Worm (Caenorhabditis elegans): Measurements from ENCODE around the gene M01B2.12.
"Not testable (repeated sequence)": the region's sequence is repeated elsewhere in the genome, so short reads cannot be mapped to it uniquely, and the experiment has no call there.

M01B2.12 gene

DNA sequence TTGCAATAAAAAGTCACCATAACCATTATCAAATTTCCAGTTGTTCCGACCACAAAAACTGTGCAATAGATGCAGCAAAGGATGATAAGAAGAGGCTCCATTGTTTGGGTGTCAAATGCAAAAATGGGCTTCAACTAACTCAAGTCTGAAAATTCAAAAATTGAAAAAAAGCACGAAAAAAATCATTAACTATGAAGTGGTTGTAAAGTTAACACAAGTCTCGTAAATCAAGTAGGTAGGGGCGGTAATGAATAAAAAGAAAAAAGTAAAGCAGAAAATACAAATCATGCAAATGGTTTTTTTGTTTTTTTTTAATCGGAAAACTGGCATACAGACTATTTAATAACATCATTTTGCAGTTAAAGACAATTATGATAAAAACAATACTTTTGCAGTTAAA is 7.4 kb downstream of the M01B2.12 start, which contains the start of gene srsx-39:
TSS of gene srsx-39 (minus strand) at position 101 of the 400 bp plus-strand sequence.
- TF ChIP-seq ceh-9 (tag; optimal IDR thresholded peaks at IDR 0.05); ama-1 (optimal IDR thresholded peaks at IDR 0.05); ztf-11 (tag; optimal IDR thresholded peaks at IDR 0.05): not testable (repeated sequence)

DNA sequence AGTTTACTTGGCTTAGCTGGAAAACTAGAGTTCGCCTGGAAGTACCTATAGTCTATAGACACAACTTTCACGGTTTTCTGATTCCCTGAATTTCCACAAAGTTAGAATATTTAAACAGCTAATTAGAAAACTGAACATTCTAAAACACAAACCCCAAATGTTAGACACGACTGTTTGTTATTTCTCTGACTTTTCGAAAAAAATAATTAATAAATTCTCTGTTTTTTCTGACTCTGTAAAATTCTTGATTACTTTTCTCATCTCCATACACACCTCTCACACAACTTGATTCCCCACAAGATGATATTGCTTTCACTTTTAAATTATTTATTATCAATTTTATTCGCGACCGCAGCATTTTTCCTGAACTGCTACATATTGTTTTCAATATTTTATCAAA is 10.5 kb downstream of the M01B2.12 start, which contains the start of gene srbc-75:
TSS of gene srbc-75 (plus strand) at position 301 of the 400 bp plus-strand sequence.
- TF ChIP-seq hmg-11 (tag; optimal IDR thresholded peaks at IDR 0.05) (no peak), unc-39 (tag; optimal IDR thresholded peaks at IDR 0.05) (no peak), nhr-67 (tag; optimal IDR thresholded peaks at IDR 0.05) (no peak), aly-2 (tag; optimal IDR thresholded peaks at IDR 0.05) (no peak), lin-39 (tag; optimal IDR thresholded peaks at IDR 0.05) (no peak), ama-1 (optimal IDR thresholded peaks at IDR 0.05) (no peak), fos-1 (tag; optimal IDR thresholded peaks at IDR 0.05) (no peak), nhr-25 (tag; optimal IDR thresholded peaks at IDR 0.05) (no peak), R02D3.7 (tag; optimal IDR thresholded peaks at IDR 0.05) (no peak)

DNA sequence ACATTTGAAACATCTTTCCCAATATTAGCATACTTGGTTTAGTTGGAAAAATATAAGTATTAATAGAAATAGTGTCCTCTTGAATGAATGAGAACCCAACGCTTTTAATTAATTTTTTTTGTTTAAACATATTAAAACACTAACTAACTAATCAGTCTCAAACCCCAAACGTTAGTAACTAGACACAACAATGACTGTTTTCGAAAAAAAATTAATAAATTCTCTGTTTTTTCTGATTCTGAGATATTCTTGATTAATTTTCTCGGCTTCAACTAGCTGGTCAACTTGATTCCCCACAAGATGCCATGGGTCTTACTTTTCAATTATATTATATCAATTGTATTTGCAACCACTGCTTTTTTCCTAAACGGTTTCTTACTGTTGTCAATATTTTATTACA is 11.9 kb downstream of the M01B2.12 start, which contains the start of gene srbc-76:
TSS of gene srbc-76 (plus strand) at position 301 of the 400 bp plus-strand sequence.
- no peak for TF ChIP-seq hmg-11 (tag; optimal IDR thresholded peaks at IDR 0.05)
- TF ChIP-seq nfya-1 (tag; optimal IDR thresholded peaks at IDR 0.05; ENCODE audit: insufficient read depth), result no peak
- no peak for TF ChIP-seq sea-2 (GFP tag; optimal IDR thresholded peaks at IDR 0.05)
- TF ChIP-seq nhr-23 (tag; optimal IDR thresholded peaks at IDR 0.05), result no peak
- no peak for TF ChIP-seq mdl-1 (tag; optimal IDR thresholded peaks at IDR 0.05)
- no peak for TF ChIP-seq fkh-2 (tag; optimal IDR thresholded peaks at IDR 0.05)
- TF ChIP-seq ceh-28 (tag; optimal IDR thresholded peaks at IDR 0.05), result no peak
- TF ChIP-seq ceh-16 (tag; optimal IDR thresholded peaks at IDR 0.05), result no peak
- TF ChIP-seq aly-2 (tag; optimal IDR thresholded peaks at IDR 0.05), result no peak

DNA sequence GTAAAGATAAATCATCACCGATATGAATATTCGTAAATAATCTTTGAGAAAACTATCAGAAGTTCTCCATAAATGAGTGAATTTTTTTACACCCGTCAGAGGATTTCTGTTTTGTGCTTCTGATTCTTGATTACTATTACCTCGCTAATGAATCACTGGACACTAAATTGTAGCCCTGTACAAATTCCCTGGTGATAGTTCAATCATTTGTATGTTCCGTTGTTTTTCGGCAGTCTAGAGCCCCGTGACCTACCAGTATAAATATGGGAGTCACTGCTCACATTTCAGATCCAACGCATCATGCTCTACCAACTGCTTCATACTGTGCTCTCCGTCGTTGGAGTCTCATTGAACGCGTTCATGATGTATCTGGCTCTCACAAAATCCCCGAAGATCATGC is 13.7 kb downstream of the M01B2.12 start, which contains the start of gene srd-28:
TSS of gene srd-28 (plus strand) at position 301 of the 400 bp plus-strand sequence.
- not testable (repeated sequence) for TF ChIP-seq nhr-43 (tag; optimal IDR thresholded peaks at IDR 0.05; ENCODE audit: poor library complexity, severe bottlenecking); skn-1 (tag; optimal IDR thresholded peaks at IDR 0.05); eor-1 (tag; optimal IDR thresholded peaks at IDR 0.05)

DNA sequence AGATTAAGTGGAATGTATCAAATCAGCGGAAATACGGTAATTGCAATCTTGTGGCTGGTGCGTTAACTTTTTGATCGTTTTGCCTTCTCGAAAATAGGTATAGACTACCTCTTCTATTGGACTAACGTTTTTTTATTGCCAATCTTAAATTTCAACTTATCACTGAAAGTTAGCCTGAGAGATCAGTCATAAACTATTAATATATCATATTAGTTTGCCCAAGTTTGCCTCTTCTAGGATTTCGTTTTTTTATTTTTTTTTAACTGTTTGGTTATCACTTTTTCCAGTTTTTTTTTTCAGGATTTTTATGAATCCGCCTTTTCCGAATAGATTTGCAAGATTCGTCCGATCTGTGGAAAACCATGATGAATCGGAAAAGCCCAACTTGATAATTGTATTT is 19.6 kb downstream of the M01B2.12 start, which contains the start of gene kin-30:
TSS of gene kin-30 (plus strand) at position 301 of the 400 bp plus-strand sequence.
- TF ChIP-seq daf-12 (tag; optimal IDR thresholded peaks at IDR 0.05), result no peak
- TF ChIP-seq zag-1 (tag; optimal IDR thresholded peaks at IDR 0.05), result no peak
- no peak for TF ChIP-seq aly-2 (tag; optimal IDR thresholded peaks at IDR 0.05)
- TF ChIP-seq ceh-28 (tag; optimal IDR thresholded peaks at IDR 0.05), result no peak
- TF ChIP-seq nhr-23 (tag; optimal IDR thresholded peaks at IDR 0.05), result no peak
- TF ChIP-seq nhr-28 (tag; optimal IDR thresholded peaks at IDR 0.05), result no peak
- TF ChIP-seq lin-15B (tag; optimal IDR thresholded peaks at IDR 0.05), result no peak
- no peak for TF ChIP-seq lin-39 (tag; optimal IDR thresholded peaks at IDR 0.05)
- TF ChIP-seq pqm-1 (tag; optimal IDR thresholded peaks at IDR 0.05), result no peak
- TF ChIP-seq nhr-76 (tag; optimal IDR thresholded peaks at IDR 0.05), result no peak
- no peak for TF ChIP-seq nhr-67 (tag; optimal IDR thresholded peaks at IDR 0.05)
- no peak for TF ChIP-seq snpc-4 (tag; optimal IDR thresholded peaks at IDR 0.05)
- TF ChIP-seq sea-2 (GFP tag; optimal IDR thresholded peaks at IDR 0.05), result no peak
- TF ChIP-seq ceh-16 (tag; optimal IDR thresholded peaks at IDR 0.05), result no peak
- no peak for TF ChIP-seq ztf-11 (tag; optimal IDR thresholded peaks at IDR 0.05)
- no peak for TF ChIP-seq ztf-4 (tag; optimal IDR thresholded peaks at IDR 0.05)
- TF ChIP-seq R02D3.7 (tag; optimal IDR thresholded peaks at IDR 0.05), result no peak
- TF ChIP-seq ama-1 (optimal IDR thresholded peaks at IDR 0.05), result no peak
- no peak for TF ChIP-seq lsy-12 (tag; optimal IDR thresholded peaks at IDR 0.05)

DNA sequence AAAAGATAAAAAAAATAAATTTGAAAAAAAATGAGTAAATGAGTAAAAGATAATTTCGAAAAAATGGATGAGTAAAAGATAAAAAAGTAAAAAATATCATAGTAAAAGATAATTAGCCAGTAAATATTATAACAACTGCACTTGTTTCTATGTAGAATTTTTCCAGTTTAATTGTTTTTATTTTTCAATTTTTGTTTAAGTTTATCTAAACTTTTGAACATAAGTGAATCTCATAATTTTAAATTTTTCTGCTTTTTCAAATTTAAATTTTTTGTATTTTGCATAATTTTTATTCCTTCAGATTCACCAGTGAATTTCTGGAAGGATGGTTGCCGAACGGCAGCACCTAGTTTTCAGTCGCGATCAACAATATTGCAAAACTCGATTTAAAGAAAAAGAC is 22.8 kb downstream of the M01B2.12 start, which contains the start of gene chil-12:
TSS of gene chil-12 (plus strand) at position 301 of the 400 bp plus-strand sequence.
- TF ChIP-seq pqm-1 (tag; optimal IDR thresholded peaks at IDR 0.05), result no peak
- no peak for TF ChIP-seq nhr-25 (tag; optimal IDR thresholded peaks at IDR 0.05)
- no peak for TF ChIP-seq snpc-4 (tag; optimal IDR thresholded peaks at IDR 0.05)
- no peak for TF ChIP-seq nhr-11 (tag; optimal IDR thresholded peaks at IDR 0.05)
- no peak for TF ChIP-seq tbx-2 (tag; optimal IDR thresholded peaks at IDR 0.05)
- no peak for TF ChIP-seq nhr-76 (tag; optimal IDR thresholded peaks at IDR 0.05)
- TF ChIP-seq unc-39 (tag; optimal IDR thresholded peaks at IDR 0.05), result no peak
- TF ChIP-seq fkh-2 (tag; optimal IDR thresholded peaks at IDR 0.05), result no peak
- no peak for TF ChIP-seq daf-12 (tag; optimal IDR thresholded peaks at IDR 0.05)
- TF ChIP-seq nhr-77 (tag; optimal IDR thresholded peaks at IDR 0.05), result no peak
- no peak for TF ChIP-seq nhr-43 (tag; optimal IDR thresholded peaks at IDR 0.05; ENCODE audit: poor library complexity, severe bottlenecking)
- no peak for TF ChIP-seq nhr-23 (tag; optimal IDR thresholded peaks at IDR 0.05)
- TF ChIP-seq ztf-11 (tag; optimal IDR thresholded peaks at IDR 0.05), result no peak
- TF ChIP-seq skn-1 (tag; optimal IDR thresholded peaks at IDR 0.05), result no peak
- TF ChIP-seq fkh-10 (GFP tag; optimal IDR thresholded peaks at IDR 0.05), result no peak
- no peak for TF ChIP-seq mdl-1 (tag; optimal IDR thresholded peaks at IDR 0.05)
- no peak for TF ChIP-seq aly-2 (tag; optimal IDR thresholded peaks at IDR 0.05)
- no peak for TF ChIP-seq nhr-237 (tag; optimal IDR thresholded peaks at IDR 0.05)
- no peak for TF ChIP-seq lsy-12 (tag; optimal IDR thresholded peaks at IDR 0.05)
- no peak for TF ChIP-seq hmg-11 (tag; optimal IDR thresholded peaks at IDR 0.05)
